Worm (Caenorhabditis elegans): Measurements from ENCODE around the gene dcs-1.

dcs-1 gene

DNA sequence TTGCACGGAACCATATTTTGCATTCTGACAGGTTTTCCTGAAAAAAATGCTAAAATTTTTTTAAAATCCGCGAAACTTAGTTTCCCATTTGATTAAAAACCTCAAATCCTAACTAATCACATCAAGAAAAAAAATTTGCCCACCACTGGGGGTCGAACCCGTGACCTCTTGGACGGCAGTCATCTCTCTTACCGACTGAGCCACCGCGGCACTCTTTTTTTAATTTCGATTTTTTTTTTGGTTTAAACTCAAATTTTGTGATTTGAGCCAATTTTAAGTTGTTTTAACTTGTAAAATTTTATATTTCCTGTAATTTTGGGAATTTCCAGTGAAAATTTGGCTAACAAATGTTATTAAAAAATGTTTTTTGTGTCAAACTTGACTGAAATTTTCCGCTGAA, 29.2 kb upstream of the dcs-1 start:
- TF ChIP-seq nhr-47 (tag; optimal IDR thresholded peaks at IDR 0.05) (no peak), hpl-2 (GFP tag; optimal IDR thresholded peaks at IDR 0.05) (no peak), mab-9 (GFP tag; IDR thresholded peaks at IDR 0.05) (no peak), nhr-237 (tag; optimal IDR thresholded peaks at IDR 0.05) (no peak), elt-3 (tag; optimal IDR thresholded peaks at IDR 0.05) (no peak), nhr-11 (tag; optimal IDR thresholded peaks at IDR 0.05) (no peak), pqm-1 (tag; optimal IDR thresholded peaks at IDR 0.05) (no peak), ces-1 (GFP tag; optimal IDR thresholded peaks at IDR 0.05) (no peak), lir-3 (tag; optimal IDR thresholded peaks at IDR 0.05; ENCODE audit: poor library complexity) (no peak), tbx-2 (tag; optimal IDR thresholded peaks at IDR 0.05) (no peak), lin-15B (tag; optimal IDR thresholded peaks at IDR 0.05) (no peak), isw-1 (GFP tag; IDR thresholded peaks at IDR 0.05) (no peak), blmp-1 (tag; optimal IDR thresholded peaks at IDR 0.05) (no peak), fos-1 (tag; optimal IDR thresholded peaks at IDR 0.05) (no peak), jun-1 (tag; optimal IDR thresholded peaks at IDR 0.05) (no peak), snpc-4 (tag; optimal IDR thresholded peaks at IDR 0.05) (no peak), ceh-88 (GFP tag; IDR thresholded peaks at IDR 0.05) (no peak), efl-3 (GFP tag; optimal IDR thresholded peaks at IDR 0.05) (no peak), lin-14 (GFP tag; optimal IDR thresholded peaks at IDR 0.05) (no peak), unc-86 (tag; optimal IDR thresholded peaks at IDR 0.05) (no peak)

DNA sequence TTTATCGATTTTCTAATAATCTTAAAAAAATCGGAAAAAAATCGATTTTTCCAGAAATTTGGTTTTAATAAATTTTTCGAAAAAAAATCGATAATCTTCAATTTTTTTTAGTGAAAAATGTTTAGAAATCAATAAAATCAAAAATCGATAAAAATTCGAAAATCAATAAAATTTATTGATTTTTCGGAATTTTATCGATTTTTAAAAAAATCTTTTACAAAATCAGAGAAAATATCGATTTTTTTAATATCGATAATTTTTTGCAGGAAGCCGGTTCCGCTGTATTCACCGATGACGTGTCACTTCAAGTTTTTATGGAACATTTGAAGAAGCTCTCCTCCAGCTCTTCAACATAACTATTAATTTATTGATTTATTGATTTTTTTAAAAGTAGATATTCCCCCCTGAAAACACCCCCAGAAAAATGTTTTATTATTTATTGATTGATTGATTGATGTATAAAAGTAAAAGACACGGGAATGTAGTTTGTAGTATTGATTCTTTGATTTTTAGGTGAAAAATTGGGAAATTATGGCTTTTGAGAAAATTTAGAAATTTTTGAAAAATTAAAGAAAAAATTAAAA, 14.8 kb upstream of the dcs-1 start:
- TF ChIP-seq ceh-88 (GFP tag; IDR thresholded peaks at IDR 0.05), result no peak
- no peak for TF ChIP-seq aly-2 (tag; optimal IDR thresholded peaks at IDR 0.05)
- no peak for TF ChIP-seq nhr-77 (tag; optimal IDR thresholded peaks at IDR 0.05)
- no peak for TF ChIP-seq hlh-4 (tag; optimal IDR thresholded peaks at IDR 0.05)
- no peak for TF ChIP-seq fos-1 (tag; optimal IDR thresholded peaks at IDR 0.05)
- no peak for TF ChIP-seq swsn-7 (tag; optimal IDR thresholded peaks at IDR 0.05)
- no peak for TF ChIP-seq nhr-11 (tag; optimal IDR thresholded peaks at IDR 0.05)
- TF ChIP-seq hlh-17 (GFP tag; optimal IDR thresholded peaks at IDR 0.05; ENCODE audit: borderline replicate concordance), result no peak
- no peak for TF ChIP-seq xbp-1 (tag; optimal IDR thresholded peaks at IDR 0.05)
- TF ChIP-seq ceh-82 (tag; optimal IDR thresholded peaks at IDR 0.05), result no peak
- TF ChIP-seq mab-9 (GFP tag; IDR thresholded peaks at IDR 0.05), result no peak
- no peak for TF ChIP-seq lin-14 (GFP tag; optimal IDR thresholded peaks at IDR 0.05)
- no peak for TF ChIP-seq ama-1 (optimal IDR thresholded peaks at IDR 0.05)
- no peak for TF ChIP-seq nhr-12 (tag; optimal IDR thresholded peaks at IDR 0.05)

DNA sequence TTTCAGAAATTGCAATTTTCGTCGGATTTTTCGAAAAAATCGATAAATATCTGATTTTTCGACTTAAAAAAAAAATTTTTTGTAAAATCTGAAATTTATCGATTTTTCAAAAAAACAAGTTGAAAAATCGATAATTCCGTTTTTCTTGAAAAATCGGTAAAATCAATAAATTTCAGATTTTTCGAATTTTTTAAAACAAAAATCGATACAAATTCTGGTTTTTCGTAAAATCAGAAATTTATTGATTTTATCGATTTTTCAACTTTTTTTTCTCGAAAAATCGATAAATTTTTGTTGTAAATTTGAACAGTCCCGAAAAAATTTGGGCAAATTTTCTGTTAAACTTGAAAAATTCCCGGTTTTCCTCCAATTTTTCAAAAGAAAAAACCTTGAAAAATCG, 13.9 kb upstream of the dcs-1 start:
- no peak for TF ChIP-seq egl-13 (tag; optimal IDR thresholded peaks at IDR 0.05)
- no peak for TF ChIP-seq dpl-1 (GFP tag; optimal IDR thresholded peaks at IDR 0.05)
- no peak for TF ChIP-seq isw-1 (GFP tag; IDR thresholded peaks at IDR 0.05)
- TF ChIP-seq C16A3.4 (tag; optimal IDR thresholded peaks at IDR 0.05), result no peak
- no peak for TF ChIP-seq lsy-2 (tag; optimal IDR thresholded peaks at IDR 0.05)
- no peak for TF ChIP-seq unc-86 (tag; optimal IDR thresholded peaks at IDR 0.05)
- no peak for TF ChIP-seq sptf-1 (tag; optimal IDR thresholded peaks at IDR 0.05)
- no peak for TF ChIP-seq lin-13 (GFP tag; optimal IDR thresholded peaks at IDR 0.05)
- TF ChIP-seq nhr-77 (tag; optimal IDR thresholded peaks at IDR 0.05), result no peak

DNA sequence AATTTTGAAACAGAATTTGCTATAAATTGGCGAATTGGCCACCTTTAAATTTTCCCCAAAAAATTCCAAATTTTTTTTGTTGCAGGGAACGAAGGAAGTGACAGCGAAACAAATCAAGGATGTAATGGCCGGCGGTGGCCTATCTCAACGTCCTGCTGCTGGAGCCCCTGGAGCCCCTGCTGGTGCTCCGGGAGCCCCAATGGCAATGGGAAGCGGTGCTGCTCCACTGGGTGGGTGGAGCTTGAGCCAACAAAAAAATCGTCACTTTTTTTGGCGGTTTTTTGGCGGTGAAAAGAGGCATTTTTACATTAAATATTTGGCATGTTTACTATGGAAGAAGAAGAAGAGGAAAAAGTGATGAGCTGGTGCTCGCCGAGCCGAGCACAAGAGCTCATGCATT, 6.6 kb upstream of the dcs-1 start:
- no peak for TF ChIP-seq unc-86 (tag; optimal IDR thresholded peaks at IDR 0.05)
- no peak for TF ChIP-seq ceh-90 (tag; optimal IDR thresholded peaks at IDR 0.05)
- no peak for TF ChIP-seq xbp-1 (tag; optimal IDR thresholded peaks at IDR 0.05)

DNA sequence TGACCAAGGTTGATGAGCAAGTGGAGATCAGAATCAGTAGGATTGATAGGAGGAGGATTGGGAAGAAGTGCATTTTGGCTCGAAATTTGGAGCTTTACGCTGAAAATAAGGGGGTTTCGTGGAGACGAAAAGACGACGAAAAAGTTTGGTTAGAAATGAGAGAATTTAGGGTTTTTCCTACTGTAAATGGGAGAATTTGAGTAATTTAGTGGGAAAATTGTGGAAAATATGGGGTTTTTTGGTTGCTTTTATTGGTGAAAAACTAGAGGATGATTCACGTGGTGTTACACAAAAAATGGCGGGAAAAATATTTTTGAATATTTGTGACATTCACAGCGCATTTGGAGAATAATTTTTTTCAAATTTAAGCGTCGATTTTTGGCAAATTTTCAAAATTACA, 4.4 kb upstream of the dcs-1 start, which contains the start of gene nlp-69:
nlp-69 (minus strand) TSS at position 101 of the 400 bp plus-strand sequence.
- TF ChIP-seq ama-1 (optimal IDR thresholded peaks at IDR 0.05), result no peak
- TF ChIP-seq mef-2 (tag; optimal IDR thresholded peaks at IDR 0.05), result no peak
- no peak for TF ChIP-seq vab-15 (tag; optimal IDR thresholded peaks at IDR 0.05)
- TF ChIP-seq fkh-4 (tag; optimal IDR thresholded peaks at IDR 0.05; ENCODE audit: borderline replicate concordance), result no peak
- TF ChIP-seq efl-3 (GFP tag; optimal IDR thresholded peaks at IDR 0.05), result no peak
- TF ChIP-seq efl-1 (optimal IDR thresholded peaks at IDR 0.05), result no peak
- TF ChIP-seq efl-1 (GFP tag; optimal IDR thresholded peaks at IDR 0.05 in 1 of 2), result no peak
- TF ChIP-seq dpl-1 (GFP tag; optimal IDR thresholded peaks at IDR 0.05), result no peak
- TF ChIP-seq lin-13 (GFP tag; optimal IDR thresholded peaks at IDR 0.05), result no peak
- TF ChIP-seq unc-62 (GFP tag; optimal IDR thresholded peaks at IDR 0.05), result no peak

Measured in whole organism, L1 larva.